Worm (Caenorhabditis elegans) whole organism, L1 larva: ENCODE results near the gene rme-1.

Source experiments
- Y116A8C.19 ChIP-seq: sonication (generic microtip); optimal IDR thresholded peaks from 2 replicates; lab custom pipeline; 2016; ENCODE audit warnings: missing compliant biosample characterization, missing genetic modification characterization, borderline replicate concordance
- lsy-2 ChIP-seq, 2 experiments: fragments of 150-350 bp; optimal IDR thresholded peaks; 2 replicates each; lab custom pipeline; 2014; ENCODE audit warnings: missing biosample characterization in 2 of 2, missing genetic modification characterization in 2 of 2
- mef-2 ChIP-seq: fragments of 150-350 bp; optimal IDR thresholded peaks from 2 replicates; lab custom pipeline; 2014; ENCODE audit warnings: missing biosample characterization, missing genetic modification characterization
- nhr-90 ChIP-seq: sonication (generic microtip); optimal IDR thresholded peaks from 2 replicates; lab custom pipeline; 2016; ENCODE audit warnings: mild to moderate bottlenecking, missing genetic modification characterization, missing compliant biosample characterization; ENCODE audit not compliant: poor library complexity
- pqm-1 ChIP-seq: sonication (generic microtip); optimal IDR thresholded peaks from 3 replicates; lab custom pipeline; 2017; ENCODE audit warnings: missing biosample characterization, missing genetic modification characterization
- sptf-1 ChIP-seq: fragments of 150-350 bp; optimal IDR thresholded peaks from 2 replicates; lab custom pipeline; 2014; ENCODE audit warnings: missing biosample characterization, missing genetic modification characterization

DNA sequence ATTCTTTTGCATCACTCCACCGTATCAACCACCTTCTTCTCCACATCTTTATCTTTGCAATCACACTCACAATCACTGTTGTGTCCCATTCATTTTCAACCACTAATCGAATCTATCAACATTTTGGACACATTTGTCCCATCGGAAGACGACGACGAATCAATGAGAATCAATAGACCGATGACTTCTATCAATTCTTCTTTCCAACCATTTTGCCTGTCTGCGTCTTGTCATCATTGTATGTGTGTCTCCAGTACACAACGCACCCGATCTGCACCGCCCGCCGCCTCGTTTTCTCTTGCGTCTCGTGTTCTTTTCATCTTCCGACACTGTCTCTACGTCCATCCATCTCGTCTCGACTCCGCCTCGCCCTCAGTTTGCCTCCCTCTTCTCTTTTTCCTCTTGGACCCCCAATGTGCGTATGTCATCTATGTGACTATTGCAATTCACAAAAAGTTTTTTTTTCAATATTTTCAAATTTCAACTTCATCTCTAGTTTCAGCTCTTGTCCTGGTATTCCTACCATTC is 37.8 kb downstream of the rme-1 start, which contains the start of gene dmd-7:
- no peak for TF ChIP-seq sptf-1 (tag; lab: Kevin White, UChicago)
- TF ChIP-seq nhr-90 (tag; lab: Kevin White, UChicago) = peak; percentile 91
- TF ChIP-seq mef-2 = no peak
- TF ChIP-seq Y116A8C.19 (tag; lab: Kevin White, UChicago) = no peak
- TF ChIP-seq pqm-1 (tag; lab: Kevin White, UChicago) = no peak
- peak; percentile 82 to 84 for TF ChIP-seq lsy-2 (tag; optimal IDR thresholded peaks at IDR 0.05; lab: Kevin White, UChicago)
